Worm (Caenorhabditis elegans) whole organism, L3 larva: Measurements from ENCODE around the gene zipt-16.

Experiments used
- ZK546.5 ChIP-seq: sonication (generic microtip); optimal IDR thresholded peaks from 2 replicates; lab custom pipeline; 2017; ENCODE audit warnings: missing biosample characterization, missing genetic modification characterization
- aly-2 ChIP-seq: fragments of 150-350 bp; optimal IDR thresholded peaks from 2 replicates; lab custom pipeline; 2014; ENCODE audit warnings: missing biosample characterization, missing genetic modification characterization
- ama-1 ChIP-seq: fragments of 150-350 bp; optimal IDR thresholded peaks from 2 replicates; lab custom pipeline; 2018
- ceh-16 ChIP-seq: sonication (generic microtip); optimal IDR thresholded peaks from 2 replicates; lab custom pipeline; 2017; ENCODE audit warnings: missing biosample characterization, missing genetic modification characterization
- ceh-28 ChIP-seq: fragments of 150-350 bp; optimal IDR thresholded peaks from 2 replicates; lab custom pipeline; 2014; ENCODE audit warnings: missing biosample characterization, missing genetic modification reagents, missing genetic modification characterization
- ceh-82 ChIP-seq: fragments of 150-350 bp; optimal IDR thresholded peaks from 2 replicates; lab custom pipeline; 2014; ENCODE audit warnings: missing biosample characterization, missing genetic modification characterization
- ceh-9 ChIP-seq: sonication (generic microtip); optimal IDR thresholded peaks from 2 replicates; lab custom pipeline; 2018; ENCODE audit warnings: missing biosample characterization, missing genetic modification characterization
- daf-12 ChIP-seq: fragments of 150-350 bp; optimal IDR thresholded peaks from 2 replicates; lab custom pipeline; 2014; ENCODE audit warnings: missing biosample characterization, missing genetic modification reagents, missing genetic modification characterization
- egl-5 ChIP-seq: fragments of 150-350 bp; optimal IDR thresholded peaks from 2 replicates; lab custom pipeline; 2017; ENCODE audit warnings: missing biosample characterization, missing genetic modification reagents, missing genetic modification characterization, inconsistent platforms
- elt-1 ChIP-seq: fragments of 150-350 bp; optimal IDR thresholded peaks from 2 replicates; lab custom pipeline; 2014; ENCODE audit warnings: missing biosample characterization, missing genetic modification characterization
- elt-3 ChIP-seq, 3 experiments: fragments of 150-350 bp in 1 of 3; sonication (generic microtip) in 2 of 3; optimal IDR thresholded peaks; 2 replicates in 2 of 3; 4 replicates in 1 of 3; lab custom pipeline; 2014 to 2017; ENCODE audit warnings: missing biosample characterization in 3 of 3, missing genetic modification characterization in 3 of 3
- eor-1 ChIP-seq, 2 experiments: fragments of 150-350 bp; optimal IDR thresholded peaks; 2 replicates each; lab custom pipeline; 2014 to 2018; ENCODE audit warnings: missing biosample characterization in 2 of 2, missing genetic modification characterization in 2 of 2
- fkh-10 ChIP-seq: sonication (generic microtip); optimal IDR thresholded peaks from 2 replicates; lab custom pipeline; 2017; ENCODE audit warnings: missing biosample characterization, missing genetic modification reagents, missing genetic modification characterization
- fos-1 ChIP-seq: fragments of 150-350 bp; optimal IDR thresholded peaks from 2 replicates; lab custom pipeline; 2014; ENCODE audit warnings: missing biosample characterization, missing genetic modification characterization
- hmg-11 ChIP-seq: sonication (generic microtip); optimal IDR thresholded peaks from 2 replicates; lab custom pipeline; 2016; ENCODE audit warnings: missing genetic modification characterization, missing compliant biosample characterization
- lin-15B ChIP-seq: fragments of 150-350 bp; optimal IDR thresholded peaks from 2 replicates; lab custom pipeline; 2014; ENCODE audit warnings: missing biosample characterization, missing genetic modification characterization
- lin-39 ChIP-seq: fragments of 150-350 bp; optimal IDR thresholded peaks from 2 replicates; lab custom pipeline; 2018; ENCODE audit warnings: missing biosample characterization, missing genetic modification reagents, missing genetic modification characterization
- lsy-12 ChIP-seq: sonication (generic microtip); optimal IDR thresholded peaks from 2 replicates; lab custom pipeline; 2016; ENCODE audit warnings: mild to moderate bottlenecking, missing genetic modification characterization, missing compliant biosample characterization
- nfya-1 ChIP-seq: sonication (generic microtip); optimal IDR thresholded peaks from 2 replicates; lab custom pipeline; 2017; ENCODE audit warnings: missing genetic modification characterization, mild to moderate bottlenecking, missing compliant biosample characterization, antibody characterized with exemption, moderate library complexity; ENCODE audit not compliant: insufficient read depth
- nhr-11 ChIP-seq: fragments of 150-350 bp; optimal IDR thresholded peaks from 2 replicates; lab custom pipeline; 2014; ENCODE audit warnings: missing biosample characterization, missing genetic modification characterization
- nhr-12 ChIP-seq: fragments of 150-350 bp; optimal IDR thresholded peaks from 2 replicates; lab custom pipeline; 2014; ENCODE audit warnings: missing biosample characterization, missing genetic modification characterization
- nhr-43 ChIP-seq: sonication (generic microtip); optimal IDR thresholded peaks from 2 replicates; lab custom pipeline; 2016; ENCODE audit warnings: mild to moderate bottlenecking, missing genetic modification characterization, missing compliant biosample characterization; ENCODE audit not compliant: poor library complexity, severe bottlenecking
- nhr-67 ChIP-seq: fragments of 150-350 bp; optimal IDR thresholded peaks from 2 replicates; lab custom pipeline; 2014; ENCODE audit warnings: missing biosample characterization, missing genetic modification characterization
- nhr-76 ChIP-seq: fragments of 150-350 bp; sonication (generic microtip); optimal IDR thresholded peaks from 5 replicates; lab custom pipeline; 2014; ENCODE audit warnings: missing biosample characterization, missing genetic modification characterization
- nhr-77 ChIP-seq: fragments of 150-350 bp; optimal IDR thresholded peaks from 2 replicates; lab custom pipeline; 2014; ENCODE audit warnings: missing biosample characterization, missing genetic modification characterization
- pha-4 ChIP-seq: fragments of 150-350 bp; optimal IDR thresholded peaks from 2 replicates; lab custom pipeline; 2014; ENCODE audit warnings: missing biosample characterization, missing genetic modification reagents, missing genetic modification characterization
- pqm-1 ChIP-seq: fragments of 150-350 bp; optimal IDR thresholded peaks from 2 replicates; lab custom pipeline; 2017; ENCODE audit warnings: missing biosample characterization, missing genetic modification characterization, inconsistent platforms
- sea-2 ChIP-seq: fragments of 150-350 bp; sonication (generic microtip); optimal IDR thresholded peaks from 4 replicates; lab custom pipeline; 2014; ENCODE audit warnings: missing biosample characterization, missing genetic modification reagents, missing genetic modification characterization
- skn-1 ChIP-seq: fragments of 150-350 bp; optimal IDR thresholded peaks from 2 replicates; lab custom pipeline; 2014; ENCODE audit warnings: missing biosample characterization, missing genetic modification characterization
- snpc-4 ChIP-seq: fragments of 150-350 bp; optimal IDR thresholded peaks from 2 replicates; lab custom pipeline; 2014; ENCODE audit warnings: missing biosample characterization, missing genetic modification characterization
- tbx-2 ChIP-seq: sonication (generic microtip); optimal IDR thresholded peaks from 2 replicates; lab custom pipeline; 2016; ENCODE audit warnings: mild to moderate bottlenecking, missing genetic modification characterization, missing compliant biosample characterization
- unc-39 ChIP-seq: sonication (generic microtip); optimal IDR thresholded peaks from 4 replicates; lab custom pipeline; 2017; ENCODE audit warnings: missing biosample characterization, missing genetic modification characterization
- unc-62 ChIP-seq: fragments of 150-350 bp; sonication (generic microtip); optimal IDR thresholded peaks from 4 replicates; lab custom pipeline; 2014; ENCODE audit warnings: missing biosample characterization, missing genetic modification reagents, missing genetic modification characterization
- zag-1 ChIP-seq: fragments of 150-350 bp; optimal IDR thresholded peaks from 2 replicates; lab custom pipeline; 2014; ENCODE audit warnings: missing biosample characterization, missing genetic modification characterization
- ztf-11 ChIP-seq: fragments of 150-350 bp; optimal IDR thresholded peaks from 2 replicates; lab custom pipeline; 2014; ENCODE audit warnings: missing biosample characterization, missing genetic modification characterization
- ztf-4 ChIP-seq: fragments of 150-350 bp; optimal IDR thresholded peaks from 2 replicates; lab custom pipeline; 2014; ENCODE audit warnings: missing biosample characterization, missing genetic modification characterization

Gene zipt-16

ce11 chrV:11436407-11436806 lies 26.4 kb upstream of the zipt-16 start:
- no peak for TF ChIP-seq lin-15B
- TF ChIP-seq ztf-11 (tag; lab: Kevin White, UChicago) = no peak
- TF ChIP-seq lsy-12 = no peak
- TF ChIP-seq elt-1 (tag; lab: Kevin White, UChicago) = no peak

- no peak for TF ChIP-seq sea-2 (GFP tag; lab: Kevin White, UChicago)
- TF ChIP-seq ceh-16 (tag; lab: Kevin White, UChicago) = no peak
- no peak for TF ChIP-seq nhr-12 (tag; lab: Kevin White, UChicago)
- no peak for TF ChIP-seq ztf-4
Measured at ce11 chrV:11438464-11438863, 24.3 kb upstream of the zipt-16 start, which contains the start of gene dmsr-1. dmsr-1 (plus strand) TSS chrV:11438764.

ce11 chrV:11439202-11439601 lies 23.6 kb upstream of the zipt-16 start:
- TF ChIP-seq ZK546.5 (tag; lab: Kevin White, UChicago) (no peak), nhr-43 (tag; lab: Kevin White, UChicago) (no peak), fkh-10 (GFP tag; lab: Kevin White, UChicago) (no peak)

- TF ChIP-seq skn-1 (no peak), eor-1 (tag; optimal IDR thresholded peaks at IDR 0.05; lab: Kevin White, UChicago) (no peak), fkh-10 (GFP tag; lab: Kevin White, UChicago) (no peak), aly-2 (tag; lab: Kevin White, UChicago) (no peak), unc-39 (tag; lab: Kevin White, UChicago) (no peak), egl-5 (tag; lab: Kevin White, UChicago) (no peak), nhr-77 (no peak), pqm-1 (tag; lab: Kevin White, UChicago) (no peak), nhr-12 (tag; lab: Kevin White, UChicago) (no peak), unc-62 (GFP tag; lab: Kevin White, UChicago) (peak; percentile 6), nfya-1 (peak; percentile 16), nhr-11 (tag; lab: Kevin White, UChicago) (no peak)
Measured at ce11 chrV:11443503-11443902, 19.3 kb upstream of the zipt-16 start, which contains the start of gene F57B7.2. F57B7.2 (minus strand) TSS chrV:11443603.

- TF ChIP-seq fkh-10 (GFP tag; lab: Kevin White, UChicago) (no peak), egl-5 (tag; lab: Kevin White, UChicago) (peak; percentile 48), nfya-1 (peak; percentile 86), snpc-4 (tag; lab: Kevin White, UChicago) (peak; percentile 20), ceh-28 (tag; lab: Kevin White, UChicago) (peak; percentile 28), unc-62 (GFP tag; lab: Kevin White, UChicago) (peak; percentile 52), elt-3 (tag; optimal IDR thresholded peaks at IDR 0.05; lab: Kevin White, UChicago) (no peak), hmg-11 (tag; lab: Kevin White, UChicago) (peak; percentile 30), zag-1 (tag; lab: Kevin White, UChicago) (no peak), lin-39 (peak; percentile 73)
- TF ChIP-seq, all 47 proteins: peak for 7
Measured at ce11 chrV:11445375-11445774, 17.4 kb upstream of the zipt-16 start.

- no peak for TF ChIP-seq ama-1 (lab: Kevin White, UChicago)
- TF ChIP-seq ZK546.5 (tag; lab: Kevin White, UChicago) = no peak
- peak; percentile 23 for TF ChIP-seq nfya-1
- no peak for TF ChIP-seq pha-4
- TF ChIP-seq lin-15B = no peak
- TF ChIP-seq egl-5 (tag; lab: Kevin White, UChicago) = peak; percentile 53
Measured at ce11 chrV:11446297-11446696, 16.5 kb upstream of the zipt-16 start, which contains the start of gene mig-17. mig-17 (plus strand) TSS chrV:11446685.

ce11 chrV:11449404-11449803 lies 13.4 kb upstream of the zipt-16 start:
- TF ChIP-seq hmg-11 (tag; lab: Kevin White, UChicago) = no peak
- no peak for TF ChIP-seq ceh-82
- no peak for TF ChIP-seq aly-2 (tag; lab: Kevin White, UChicago)
- no peak for TF ChIP-seq ceh-16 (tag; lab: Kevin White, UChicago)
- TF ChIP-seq ztf-4 = no peak
- TF ChIP-seq eor-1 (tag; optimal IDR thresholded peaks at IDR 0.05; lab: Kevin White, UChicago) = no peak
- TF ChIP-seq tbx-2 (tag; lab: Kevin White, UChicago) = no peak
- TF ChIP-seq ama-1 (lab: Kevin White, UChicago) = no peak
- TF ChIP-seq fos-1 (tag; lab: Kevin White, UChicago) = no peak
- TF ChIP-seq elt-3 (tag; optimal IDR thresholded peaks at IDR 0.05; lab: Kevin White, UChicago) = no peak
- TF ChIP-seq ceh-9 (tag; lab: Kevin White, UChicago) = no peak
- TF ChIP-seq unc-62 (GFP tag; lab: Kevin White, UChicago) = no peak
- TF ChIP-seq daf-12 (tag; lab: Kevin White, UChicago) = no peak
- no peak for TF ChIP-seq ZK546.5 (tag; lab: Kevin White, UChicago)
- no peak for TF ChIP-seq nhr-67 (tag; lab: Kevin White, UChicago)
- no peak for TF ChIP-seq snpc-4 (tag; lab: Kevin White, UChicago)
- no peak for TF ChIP-seq lin-39
- TF ChIP-seq pha-4 = no peak
- no peak for TF ChIP-seq nhr-76 (tag; lab: Kevin White, UChicago)
